Worm (Caenorhabditis elegans) whole organism, L4/young adult: ENCODE results near the gene R13A5.11.

ENCODE experiments used
- dao-5 ChIP-seq: sonication (generic microtip); optimal IDR thresholded peaks from 2 replicates; lab custom pipeline; 2016; ENCODE audit warnings: missing genotype, missing genetic modification characterization, moderate library complexity, missing compliant biosample characterization
- him-1 ChIP-seq: sonication (generic microtip); optimal IDR thresholded peaks from 2 replicates; lab custom pipeline; 2016; ENCODE audit warnings: missing genotype, missing genetic modification reagents, missing genetic modification characterization, missing compliant biosample characterization

ce11 chrIII:7557930-7558470 is 35.1 kb downstream of the R13A5.11 start:
- TF ChIP-seq him-1 (no peak), dao-5 (tag; lab: Kevin White, UChicago) (no peak)
